Fruit fly (Drosophila melanogaster) whole organism, embryonic: ENCODE results near the gene CG12171.

Source experiments
- Abd-B ChIP-seq: fragments of 200-800 bp; sonication (Bioruptor generic); optimal IDR thresholded peaks from 2 replicates; lab custom pipeline; 2018; ENCODE audit warnings: missing biosample characterization, mild to moderate bottlenecking, missing genetic modification characterization, moderate library complexity
- Aef1 ChIP-seq: fragments of 200-800 bp; sonication (Bioruptor generic); IDR thresholded peaks from 3 replicates; pipeline ENCODE4 v1.3.6; 2022; ENCODE audit warnings: missing biosample characterization, missing genetic modification characterization
- BEAF-32 ChIP-seq: fragments of 200-800 bp; sonication (Bioruptor generic); optimal IDR thresholded peaks from 3 replicates; lab custom pipeline; 2017; ENCODE audit warnings: missing biosample characterization, missing genetic modification characterization, mild to moderate bottlenecking, moderate library complexity, missing genetic modification reagents
- Bdp1 ChIP-seq: fragments of 200-800 bp; sonication (Bioruptor generic); optimal IDR thresholded peaks from 3 replicates; lab custom pipeline; 2016; ENCODE audit warnings: missing biosample characterization, missing genetic modification characterization
- CG10431 ChIP-seq: fragments of 200-800 bp; sonication (Bioruptor generic); optimal IDR thresholded peaks from 3 replicates; lab custom pipeline; 2018; ENCODE audit warnings: missing biosample characterization, mild to moderate bottlenecking, missing genetic modification characterization
- CG11247 ChIP-seq: fragments of 200-800 bp; sonication (Bioruptor generic); IDR thresholded peaks from 2 replicates; pipeline ENCODE4 v1.3.6; 2022; ENCODE audit warnings: missing biosample characterization, missing genetic modification characterization
- CG12155 ChIP-seq: fragments of 200-800 bp; sonication (Bioruptor generic); optimal IDR thresholded peaks from 3 replicates; lab custom pipeline; 2016; ENCODE audit warnings: missing biosample characterization, missing genetic modification characterization
- CG12299 ChIP-seq: fragments of 200-800 bp; sonication (Bioruptor generic); optimal IDR thresholded peaks from 2 replicates; lab custom pipeline; 2018; ENCODE audit warnings: missing biosample characterization, mild to moderate bottlenecking, missing genetic modification characterization
- CG13287 ChIP-seq: fragments of 200-800 bp; sonication (Bioruptor generic); IDR thresholded peaks from 2 replicates; pipeline ENCODE4 v1.3.6; 2022; ENCODE audit warnings: missing biosample characterization, missing genetic modification characterization; ENCODE audit not compliant: partially characterized antibody
- CG13624 ChIP-seq: fragments of 200-800 bp; sonication (Bioruptor generic); optimal IDR thresholded peaks from 2 replicates; lab custom pipeline; 2016; ENCODE audit warnings: missing biosample characterization, missing genetic modification characterization
- CG14667 ChIP-seq: fragments of 200-800 bp; sonication (Bioruptor generic); IDR thresholded peaks from 2 replicates; pipeline ENCODE4 v1.3.6; 2022; ENCODE audit warnings: missing biosample characterization, missing genetic modification characterization
- CG15269 ChIP-seq: fragments of 200-800 bp; sonication (Bioruptor generic); optimal IDR thresholded peaks from 2 replicates; lab custom pipeline; 2018; ENCODE audit warnings: missing biosample characterization, mild to moderate bottlenecking, missing genetic modification characterization, moderate library complexity
- CG34224 ChIP-seq: fragments of 200-800 bp; sonication (Bioruptor generic); IDR thresholded peaks from 3 replicates; pipeline ENCODE4 v1.3.6; 2022; ENCODE audit warnings: missing biosample characterization, missing genetic modification characterization; ENCODE audit not compliant: partially characterized antibody
- CG3838 ChIP-seq: fragments of 200-800 bp; sonication (Bioruptor generic); optimal IDR thresholded peaks from 3 replicates; lab custom pipeline; 2016; ENCODE audit warnings: missing biosample characterization, missing genetic modification characterization
- CG4424 ChIP-seq: fragments of 200-800 bp; sonication (Bioruptor generic); optimal IDR thresholded peaks from 3 replicates; lab custom pipeline; 2016; ENCODE audit warnings: missing biosample characterization, missing genetic modification characterization
- CG4730 ChIP-seq: fragments of 200-800 bp; sonication (Bioruptor generic); IDR thresholded peaks from 2 replicates; pipeline ENCODE4 v1.3.6; 2022; ENCODE audit warnings: missing biosample characterization, missing genetic modification characterization
- CG6272 ChIP-seq: fragments of 200-800 bp; sonication (Bioruptor generic); IDR thresholded peaks from 2 replicates; pipeline ENCODE4 v1.3.6; 2022; ENCODE audit warnings: missing biosample characterization, missing genetic modification characterization
- CG6765 ChIP-seq: fragments of 200-800 bp; sonication (Bioruptor generic); optimal IDR thresholded peaks from 3 replicates; lab custom pipeline; 2017; ENCODE audit warnings: missing biosample characterization, mild to moderate bottlenecking, missing genetic modification characterization
- CG8478 ChIP-seq: fragments of >200 bp; optimal IDR thresholded peaks from 2 replicates; lab custom pipeline; 2018
- E2f1 ChIP-seq: fragments of 200-800 bp; sonication (Bioruptor generic); IDR thresholded peaks from 2 replicates; pipeline ENCODE4 v1.3.6; 2022; ENCODE audit warnings: missing biosample characterization, missing genetic modification characterization
- NFAT ChIP-seq: fragments of 200-800 bp; sonication (Bioruptor generic); IDR thresholded peaks from 2 replicates; pipeline ENCODE4 v1.3.6; 2022; ENCODE audit warnings: missing biosample characterization, missing genetic modification characterization
- Neu2 ChIP-seq: fragments of 200-800 bp; sonication (Bioruptor generic); optimal IDR thresholded peaks from 3 replicates; lab custom pipeline; 2016; ENCODE audit warnings: missing biosample characterization, missing genetic modification characterization, borderline replicate concordance
- Oli ChIP-seq: fragments of 200-800 bp; sonication (Bioruptor generic); optimal IDR thresholded peaks from 2 replicates; lab custom pipeline; 2018; ENCODE audit warnings: missing biosample characterization, mild to moderate bottlenecking, missing genetic modification characterization, moderate library complexity
- Optix ChIP-seq: fragments of 200-800 bp; sonication (Bioruptor generic); IDR thresholded peaks from 3 replicates; pipeline ENCODE4 v1.3.6; 2022; ENCODE audit warnings: missing biosample characterization, missing genetic modification characterization
- Six4 ChIP-seq: fragments of 200-800 bp; sonication (Bioruptor generic); optimal IDR thresholded peaks from 2 replicates; lab custom pipeline; 2016; ENCODE audit warnings: missing biosample characterization, missing genetic modification characterization
- Xbp1 ChIP-seq: fragments of 200-800 bp; sonication (Bioruptor generic); optimal IDR thresholded peaks from 3 replicates; lab custom pipeline; 2016; ENCODE audit warnings: missing biosample characterization, mild to moderate bottlenecking, missing genetic modification characterization
- ab ChIP-seq: fragments of 200-800 bp; sonication (Bioruptor generic); optimal IDR thresholded peaks from 2 replicates; lab custom pipeline; 2016; ENCODE audit warnings: missing biosample characterization, missing genetic modification characterization
- ap ChIP-seq: fragments of 200-800 bp; sonication (Bioruptor generic); IDR thresholded peaks from 2 replicates; pipeline ENCODE4 v1.3.6; 2022; ENCODE audit warnings: missing biosample characterization, missing genetic modification characterization
- br ChIP-seq: fragments of >200 bp; optimal IDR thresholded peaks from 2 replicates; lab custom pipeline; 2017
- btn ChIP-seq: fragments of 200-800 bp; sonication (Bioruptor generic); optimal IDR thresholded peaks from 2 replicates; lab custom pipeline; 2016; ENCODE audit warnings: missing biosample characterization, missing genetic modification characterization
- chif ChIP-seq, 2 experiments: fragments of 200-800 bp; sonication (Bioruptor generic); optimal IDR thresholded peaks; 3 replicates each; lab custom pipeline; 2016; ENCODE audit warnings: missing biosample characterization in 2 of 2, missing genetic modification characterization in 2 of 2
- ci ChIP-seq: fragments of 200-800 bp; sonication (Bioruptor generic); IDR thresholded peaks from 3 replicates; pipeline ENCODE4 v1.3.6; 2022; ENCODE audit warnings: missing biosample characterization, missing genetic modification characterization
- ewg ChIP-seq: fragments of 200-800 bp; sonication (Bioruptor generic); optimal IDR thresholded peaks from 3 replicates; lab custom pipeline; 2017; ENCODE audit warnings: mild to moderate bottlenecking, missing biosample characterization, missing genetic modification reagents, missing genetic modification characterization
- fd3F ChIP-seq: fragments of 200-800 bp; sonication (Bioruptor generic); optimal IDR thresholded peaks from 2 replicates; lab custom pipeline; 2018; ENCODE audit warnings: missing biosample characterization, mild to moderate bottlenecking, missing genetic modification characterization, moderate library complexity
- grau ChIP-seq: fragments of 200-800 bp; optimal IDR thresholded peaks from 3 replicates; lab custom pipeline; 2019; ENCODE audit warnings: missing biosample characterization, mild to moderate bottlenecking, missing genetic modification characterization, moderate library complexity
- grn ChIP-seq: fragments of 200-800 bp; sonication (Bioruptor generic); optimal IDR thresholded peaks from 3 replicates; lab custom pipeline; 2017; ENCODE audit warnings: missing biosample characterization, missing genetic modification characterization
- gsb-n ChIP-seq: fragments of 200-800 bp; sonication (Bioruptor generic); optimal IDR thresholded peaks from 3 replicates; lab custom pipeline; 2018; ENCODE audit warnings: missing biosample characterization, mild to moderate bottlenecking, missing genetic modification characterization
- gt ChIP-seq: fragments of 200-800 bp; sonication (Bioruptor generic); IDR thresholded peaks from 2 replicates; pipeline ENCODE4 v1.3.6; 2022; ENCODE audit warnings: missing biosample characterization, missing genetic modification characterization
- hkb ChIP-seq, 2 experiments: fragments of 200-800 bp in 1 of 2; fragments of >200 bp in 1 of 2; sonication (Bioruptor generic) in 1 of 2; IDR thresholded peaks in 1 of 2; optimal IDR thresholded peaks in 1 of 2; 2 replicates each; pipeline versions ENCODE4 v1.3.6 to Lab custom; 2017 to 2022; ENCODE audit warnings: missing biosample characterization in 1 of 2, missing genetic modification characterization in 1 of 2
- jumu ChIP-seq: fragments of 200-800 bp; sonication (Bioruptor generic); optimal IDR thresholded peaks from 3 replicates; lab custom pipeline; 2016; ENCODE audit warnings: missing biosample characterization, missing genetic modification characterization
- maf-S ChIP-seq: fragments of 200-800 bp; sonication (Bioruptor generic); optimal IDR thresholded peaks from 2 replicates; lab custom pipeline; 2016; ENCODE audit warnings: missing biosample characterization, missing genetic modification characterization
- nerfin-2 ChIP-seq: fragments of 200-800 bp; sonication (Bioruptor generic); IDR thresholded peaks from 2 replicates; pipeline ENCODE4 v1.3.6; 2022; ENCODE audit warnings: missing biosample characterization, missing genetic modification characterization; ENCODE audit not compliant: partially characterized antibody
- pnt ChIP-seq: fragments of 200-800 bp; sonication (Bioruptor generic); optimal IDR thresholded peaks from 3 replicates; lab custom pipeline; 2016; ENCODE audit warnings: missing biosample characterization, missing genetic modification characterization
- pum ChIP-seq: fragments of 200-800 bp; sonication (Bioruptor generic); optimal IDR thresholded peaks from 2 replicates; lab custom pipeline; 2016; ENCODE audit warnings: missing biosample characterization, missing genetic modification characterization
- sima ChIP-seq: fragments of 200-800 bp; sonication (Bioruptor generic); optimal IDR thresholded peaks from 2 replicates; lab custom pipeline; 2016; ENCODE audit warnings: missing biosample characterization, missing genetic modification characterization
- tio ChIP-seq: fragments of 200-800 bp; sonication (Bioruptor generic); optimal IDR thresholded peaks from 2 replicates; lab custom pipeline; 2017; ENCODE audit warnings: missing biosample characterization, missing genetic modification characterization, inconsistent platforms
- trh ChIP-seq: fragments of 200-800 bp; sonication (Bioruptor generic); optimal IDR thresholded peaks from 2 replicates; lab custom pipeline; 2016; ENCODE audit warnings: missing biosample characterization, missing genetic modification characterization
- tup ChIP-seq: fragments of 200-800 bp; sonication (Bioruptor generic); optimal IDR thresholded peaks from 2 replicates; lab custom pipeline; 2016; ENCODE audit warnings: missing biosample characterization, mild to moderate bottlenecking, missing genetic modification characterization, moderate library complexity
- zen2 ChIP-seq: fragments of 200-800 bp; sonication (Bioruptor generic); IDR thresholded peaks from 3 replicates; pipeline ENCODE4 v1.3.6; 2022; ENCODE audit warnings: missing biosample characterization, missing genetic modification characterization; ENCODE audit not compliant: partially characterized antibody

The CG12171 gene

DNA sequence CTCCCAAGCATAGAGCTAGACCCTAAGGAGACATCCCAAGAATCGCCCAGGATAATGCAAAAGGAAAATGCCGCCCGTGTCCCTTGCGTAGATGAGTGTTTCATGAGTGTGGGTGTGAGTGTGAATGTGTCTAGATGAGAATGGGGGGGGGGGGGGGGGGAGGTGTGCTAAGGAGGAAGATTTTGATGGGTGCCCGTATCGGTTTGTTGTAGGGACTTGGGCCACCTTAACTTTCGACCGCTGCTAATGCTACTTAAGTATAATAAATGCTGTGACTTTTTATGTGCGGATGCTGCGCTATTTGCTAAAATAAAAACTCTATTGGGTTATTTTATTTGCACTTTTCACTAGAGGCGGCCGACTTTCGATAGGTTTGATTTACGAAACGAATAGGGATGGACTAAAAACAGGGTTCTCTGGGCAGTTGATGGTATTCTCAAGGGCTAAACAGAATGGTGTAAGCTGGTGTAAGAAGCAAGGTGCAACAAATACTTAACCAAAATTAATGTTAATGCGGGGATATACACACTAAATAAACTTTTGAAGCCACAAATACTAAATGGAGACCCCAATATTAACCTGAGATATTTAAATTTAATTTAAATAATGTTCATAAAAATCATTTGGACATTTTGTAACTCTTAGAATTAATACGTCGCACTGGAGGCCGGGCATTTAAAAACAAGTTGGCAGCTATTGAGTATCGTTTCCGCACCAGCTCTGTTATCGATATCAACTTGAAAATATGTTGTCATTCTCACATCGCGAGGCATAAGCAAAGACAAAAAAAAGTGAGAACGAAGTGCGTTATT is 35.7 kb downstream of the CG12171 start, which contains the start of the genes Xe7 and Atg17 (continued):
- TF ChIP-seq ewg (GFP tag; lab: Kevin White, UChicago) (peak; percentile 80), Xbp1 (GFP tag; lab: Kevin White, UChicago) (peak; percentile 95), Aef1 (GFP tag; lab: Robert Waterston, UW) (peak; percentile 90), pum (GFP tag; lab: Kevin White, UChicago) (peak; percentile 90), CG11247 (GFP tag; lab: Robert Waterston, UW) (peak; percentile 90), sima (GFP tag; lab: Kevin White, UChicago) (no peak), pnt (GFP tag; lab: Kevin White, UChicago) (peak; percentile 85), E2f1 (GFP tag; lab: Robert Waterston, UW) (peak; percentile 90), CG8478 (lab: Kevin White, UChicago) (no peak), CG4730 (GFP tag; lab: Robert Waterston, UW) (peak; percentile 90), chif (GFP tag; optimal IDR thresholded peaks at IDR 0.05; lab: Kevin White, UChicago) (peak; percentile 79 to 90), Bdp1 (peak; percentile 76), CG12155 (GFP tag; lab: Kevin White, UChicago) (peak; percentile 93), grau (tag; lab: Kevin White, UChicago) (peak; percentile 93), Abd-B (GFP tag; lab: Kevin White, UChicago) (peak; percentile 96), gt (peak; percentile 78), ap (GFP tag; lab: Robert Waterston, UW) (peak; percentile 81), CG14667 (peak; percentile 90), CG10431 (GFP tag; lab: Kevin White, UChicago) (peak; percentile 18), CG34224 (GFP tag; lab: Robert Waterston, UW) (peak; percentile 35; the same call in 1 of the 3 replicates), tio (GFP tag; lab: Kevin White, UChicago) (peak; percentile 95), CG6765 (GFP tag; lab: Kevin White, UChicago) (peak; percentile 75), NFAT (GFP tag; lab: Robert Waterston, UW) (peak; percentile 93), Oli (tag; lab: Kevin White, UChicago) (peak; percentile 90), CG15269 (tag; lab: Kevin White, UChicago) (peak; percentile 94), CG6272 (GFP tag; lab: Robert Waterston, UW) (peak; percentile 95), fd3F (peak; percentile 94), hkb (optimal IDR thresholded peaks at IDR 0.05; lab: Kevin White, UChicago) (peak; percentile 76), hkb (GFP tag; IDR thresholded peaks at IDR 0.05; lab: Robert Waterston, UW) (peak; percentile 74), tup (peak; percentile 76), CG4424 (GFP tag; lab: Kevin White, UChicago) (peak; percentile 93), gsb-n (tag; lab: Kevin White, UChicago) (no peak), nerfin-2 (peak; percentile 27; the same call in 1 of the 2 replicates), trh (GFP tag; lab: Kevin White, UChicago) (peak; percentile 92), zen2 (no peak; the same call in 2 of the 3 replicates), Optix (GFP tag; lab: Robert Waterston, UW) (peak; percentile 81), btn (GFP tag; lab: Kevin White, UChicago) (peak; percentile 47), br (no peak), CG13287 (GFP tag; lab: Robert Waterston, UW) (peak; percentile 40; the same call in 1 of the 2 replicates), Neu2 (peak; percentile 27), grn (GFP tag; lab: Kevin White, UChicago) (no peak), ab (GFP tag; lab: Kevin White, UChicago) (peak; percentile 71), Six4 (peak; percentile 85), maf-S (peak; percentile 84), CG3838 (GFP tag; lab: Kevin White, UChicago) (peak; percentile 66), jumu (GFP tag; lab: Kevin White, UChicago) (peak; percentile 87), BEAF-32 (GFP tag; lab: Kevin White, UChicago) (peak; percentile 92), CG12299 (tag; lab: Kevin White, UChicago) (peak; percentile 79), ci (peak; percentile 80), CG13624 (GFP tag; lab: Kevin White, UChicago) (peak; percentile 71)
